Worm (Caenorhabditis elegans) whole organism, young adult: ENCODE measurements around the gene cysl-3.

Experiments used
- B0019.2 ChIP-seq: fragments of 200-800 bp; sonication (Bioruptor generic); conservative IDR thresholded peaks from 2 replicates; pipeline ENCODE4 v1.3.6; 2022; ENCODE audit warnings: missing genetic modification reagents, missing genetic modification characterization, missing compliant biosample characterization
- D2030.7 ChIP-seq: fragments of 200-800 bp; sonication (Bioruptor generic); IDR thresholded peaks from 2 replicates; pipeline ENCODE4 v1.3.6; 2022; ENCODE audit warnings: missing genetic modification reagents, missing genetic modification characterization, missing compliant biosample characterization
- F37B4.10 ChIP-seq: fragments of 200-800 bp; sonication (Bioruptor generic); IDR thresholded peaks from 2 replicates; pipeline ENCODE4 v1.3.6; 2022; ENCODE audit warnings: missing genetic modification characterization, missing compliant biosample characterization
- F39B2.1 ChIP-seq: fragments of 200-800 bp; sonication (Bioruptor generic); IDR thresholded peaks from 2 replicates; pipeline ENCODE4 v1.3.6; 2022; ENCODE audit warnings: missing genetic modification reagents, missing genetic modification characterization, missing compliant biosample characterization
- F55B11.4 ChIP-seq: sonication (generic microtip); optimal IDR thresholded peaks from 2 replicates; lab custom pipeline; 2016; ENCODE audit warnings: missing compliant biosample characterization, missing genetic modification characterization, borderline replicate concordance; ENCODE audit not compliant: insufficient read depth
- T26A5.8 ChIP-seq: sonication (generic microtip); optimal IDR thresholded peaks from 2 replicates; lab custom pipeline; 2016; ENCODE audit warnings: missing genetic modification characterization, missing compliant biosample characterization
- Y53F4B.3 ChIP-seq: fragments of 200-800 bp; sonication (Bioruptor generic); IDR thresholded peaks from 2 replicates; pipeline ENCODE4 v1.3.6; 2022; ENCODE audit warnings: missing genetic modification reagents, missing genetic modification characterization, missing compliant biosample characterization
- Y53G8AR.9 ChIP-seq: fragments of 200-800 bp; sonication (Bioruptor generic); conservative IDR thresholded peaks from 2 replicates; pipeline ENCODE4 v1.3.6; 2022; ENCODE audit warnings: missing genetic modification reagents, missing genetic modification characterization, missing compliant biosample characterization
- Y95B8A.8 ChIP-seq: fragments of 200-800 bp; sonication (Bioruptor generic); IDR thresholded peaks from 2 replicates; pipeline ENCODE4 v1.3.6; 2022; ENCODE audit warnings: missing genetic modification reagents, missing genetic modification characterization, missing compliant biosample characterization
- atf-7 ChIP-seq: sonication (generic microtip); optimal IDR thresholded peaks from 2 replicates; lab custom pipeline; 2017; ENCODE audit warnings: mild to moderate bottlenecking, missing genetic modification characterization, missing compliant biosample characterization
- cebp-2 ChIP-seq: fragments of 200-800 bp; sonication (Bioruptor generic); IDR thresholded peaks from 2 replicates; pipeline ENCODE4 v1.3.6; 2022; ENCODE audit warnings: missing genetic modification characterization, missing compliant biosample characterization
- dox-1 ChIP-seq: fragments of 200-800 bp; sonication (Bioruptor generic); IDR thresholded peaks from 2 replicates; pipeline ENCODE4 v1.3.6; 2022; ENCODE audit warnings: missing genetic modification reagents, missing genetic modification characterization, missing compliant biosample characterization
- dpff-1 ChIP-seq: sonication (generic microtip); optimal IDR thresholded peaks from 2 replicates; lab custom pipeline; 2017; ENCODE audit warnings: mild to moderate bottlenecking, missing genetic modification characterization, missing compliant biosample characterization
- dpl-1 ChIP-seq: fragments of 150-350 bp; optimal IDR thresholded peaks from 2 replicates; lab custom pipeline; 2014; ENCODE audit warnings: missing biosample characterization, missing genetic modification reagents, missing genetic modification characterization
- efl-1 ChIP-seq: fragments of 150-350 bp; optimal IDR thresholded peaks from 2 replicates; lab custom pipeline; 2014; ENCODE audit warnings: missing biosample characterization, missing genetic modification reagents, missing genetic modification characterization
- egl-44 ChIP-seq: fragments of 200-800 bp; sonication (Bioruptor generic); IDR thresholded peaks from 2 replicates; pipeline ENCODE4 v1.3.6; 2022; ENCODE audit warnings: missing genetic modification reagents, missing genetic modification characterization, missing compliant biosample characterization
- egrh-3 ChIP-seq: fragments of 200-800 bp; sonication (Bioruptor generic); IDR thresholded peaks from 2 replicates; pipeline ENCODE4 v1.3.6; 2022; ENCODE audit warnings: missing genetic modification reagents, missing genetic modification characterization, missing compliant biosample characterization
- hmg-1.2 ChIP-seq: fragments of 200-800 bp; sonication (Bioruptor generic); IDR thresholded peaks from 2 replicates; pipeline ENCODE4 v1.3.6; 2022; ENCODE audit warnings: missing genetic modification reagents, missing genetic modification characterization, missing compliant biosample characterization
- lin-26 ChIP-seq: fragments of 200-800 bp; sonication (Bioruptor generic); IDR thresholded peaks from 2 replicates; pipeline ENCODE4 v1.3.6; 2022; ENCODE audit warnings: missing genetic modification reagents, missing genetic modification characterization, missing compliant biosample characterization
- lin-35 ChIP-seq, 3 experiments: fragments of 150-350 bp in 2 of 3; sonication (generic microtip) in 1 of 3; optimal IDR thresholded peaks; 2 replicates each; lab custom pipeline; 2014 to 2018; ENCODE audit warnings: missing biosample characterization in 3 of 3, missing genetic modification characterization in 3 of 3, missing genetic modification reagents in 3 of 3
- madf-3 ChIP-seq: fragments of 200-800 bp; sonication (Bioruptor generic); IDR thresholded peaks from 2 replicates; pipeline ENCODE4 v1.3.6; 2022; ENCODE audit warnings: missing genetic modification reagents, missing genetic modification characterization, missing compliant biosample characterization
- madf-8 ChIP-seq: fragments of 200-800 bp; sonication (Bioruptor generic); conservative IDR thresholded peaks from 2 replicates; pipeline ENCODE4 v1.3.6; 2022; ENCODE audit warnings: missing genetic modification reagents, missing genetic modification characterization, missing compliant biosample characterization
- mcd-1 ChIP-seq: fragments of 200-800 bp; sonication (Bioruptor generic); IDR thresholded peaks from 2 replicates; pipeline ENCODE4 v1.3.6; 2022; ENCODE audit warnings: missing genetic modification reagents, missing genetic modification characterization, missing compliant biosample characterization
- nfya-2 ChIP-seq: fragments of 200-800 bp; sonication (Bioruptor generic); IDR thresholded peaks from 2 replicates; pipeline ENCODE4 v1.3.6; 2022; ENCODE audit warnings: missing genetic modification reagents, missing genetic modification characterization, missing compliant biosample characterization
- nhr-120 ChIP-seq: fragments of 200-800 bp; sonication (Bioruptor generic); IDR thresholded peaks from 2 replicates; pipeline ENCODE4 v1.3.6; 2022; ENCODE audit warnings: missing genetic modification characterization, missing compliant biosample characterization
- nhr-80 ChIP-seq: sonication (generic microtip); optimal IDR thresholded peaks from 2 replicates; lab custom pipeline; 2016; ENCODE audit warnings: missing genetic modification characterization, missing compliant biosample characterization
- pha-4 ChIP-seq: fragments of 150-350 bp; sonication (generic microtip); optimal IDR thresholded peaks from 2 replicates; lab custom pipeline; 2014; ENCODE audit warnings: missing biosample characterization, missing genetic modification reagents, missing genetic modification characterization
- repo-1 ChIP-seq: sonication (generic microtip); optimal IDR thresholded peaks from 2 replicates; lab custom pipeline; 2017; ENCODE audit warnings: mild to moderate bottlenecking, missing genetic modification characterization, missing compliant biosample characterization
- snpc-1.1 ChIP-seq: sonication (generic microtip); optimal IDR thresholded peaks from 2 replicates; lab custom pipeline; 2017; ENCODE audit warnings: missing genetic modification characterization, mild to moderate bottlenecking, missing compliant biosample characterization, antibody characterized with exemption, moderate library complexity, missing genotype, missing genetic modification reagents; ENCODE audit not compliant: insufficient read depth
- snpc-4 ChIP-seq, 5 experiments: fragments of 150-350 bp in 1 of 5; sonication (generic microtip) in 4 of 5; optimal IDR thresholded peaks; 2 replicates each; lab custom pipeline; 2014 to 2018; ENCODE audit warnings: missing genetic modification characterization in 5 of 5, missing biosample characterization in 3 of 5, antibody characterized with exemption in 2 of 5, mild to moderate bottlenecking in 2 of 5, missing compliant biosample characterization in 2 of 5, missing genotype in 2 of 5, moderate library complexity in 2 of 5, missing genetic modification reagents in 1 of 5
- unc-62 ChIP-seq: fragments of 150-350 bp; optimal IDR thresholded peaks from 2 replicates; lab custom pipeline; 2014; ENCODE audit warnings: missing biosample characterization, missing genetic modification reagents, missing genetic modification characterization
- zfh-2 ChIP-seq: fragments of 200-800 bp; sonication (Bioruptor generic); conservative IDR thresholded peaks from 2 replicates; pipeline ENCODE4 v1.3.6; 2022; ENCODE audit warnings: missing genetic modification reagents, missing genetic modification characterization, missing compliant biosample characterization
- ztf-18 ChIP-seq: sonication (generic microtip); optimal IDR thresholded peaks from 2 replicates; lab custom pipeline; 2016; ENCODE audit warnings: missing genotype, mild to moderate bottlenecking, missing genetic modification characterization, missing compliant biosample characterization
- ztf-26 ChIP-seq: sonication (generic microtip); optimal IDR thresholded peaks from 2 replicates; lab custom pipeline; 2017; ENCODE audit warnings: missing genetic modification characterization, missing compliant biosample characterization
- ztf-6 ChIP-seq: fragments of 200-800 bp; sonication (Bioruptor generic); IDR thresholded peaks from 2 replicates; pipeline ENCODE4 v1.3.6; 2022; ENCODE audit warnings: missing genetic modification reagents, missing genetic modification characterization, missing compliant biosample characterization

Gene cysl-3

ce11 chrV:3774653-3775052 lies 1.3 kb downstream of the cysl-3 start:
- TF ChIP-seq ztf-18, result no peak
- TF ChIP-seq F55B11.4 (tag; lab: Kevin White, UChicago), result no peak
- 0 out of 2 replicates have a peak, but pooled peaks have one; percentile 18 for TF ChIP-seq cebp-2 (GFP tag; lab: Robert Waterston, UW)
- no peak for TF ChIP-seq madf-3 (GFP tag; lab: Robert Waterston, UW)
- peak; percentile 19; the same call in 1 of the 2 replicates for TF ChIP-seq egrh-3
- TF ChIP-seq Y53F4B.3 (GFP tag; lab: Robert Waterston, UW), result no peak
- TF ChIP-seq nhr-80, result peak; percentile 47
- no peak for TF ChIP-seq atf-7 (tag; lab: Kevin White, UChicago)
- TF ChIP-seq unc-62 (GFP tag; lab: Kevin White, UChicago), result no peak
- TF ChIP-seq F39B2.1 (GFP tag; lab: Robert Waterston, UW), result no peak
- TF ChIP-seq dox-1 (GFP tag; lab: Robert Waterston, UW), result peak; percentile 20; the same call in 1 of the 2 replicates
- TF ChIP-seq zfh-2 (GFP tag; lab: Robert Waterston, UW), result peak; percentile 69
- 0 out of 2 replicates have a peak, but pooled peaks have one; percentile 10 for TF ChIP-seq egl-44 (GFP tag; lab: Robert Waterston, UW)
- no peak for TF ChIP-seq pha-4 (tag; lab: Kevin White, UChicago)
- no peak for TF ChIP-seq B0019.2
- TF ChIP-seq nhr-120 (GFP tag; lab: Robert Waterston, UW), result no peak
- no peak for TF ChIP-seq D2030.7
- TF ChIP-seq nfya-2 (GFP tag; lab: Robert Waterston, UW), result no peak
- TF ChIP-seq hmg-1.2 (GFP tag; lab: Robert Waterston, UW), result no peak

- TF ChIP-seq lin-26 (GFP tag; lab: Robert Waterston, UW), result no peak
- no peak for TF ChIP-seq efl-1 (GFP tag; lab: Kevin White, UChicago)
- no peak for TF ChIP-seq Y95B8A.8 (GFP tag; lab: Robert Waterston, UW)
- TF ChIP-seq ztf-6 (GFP tag; lab: Robert Waterston, UW), result no peak
- TF ChIP-seq zfh-2 (GFP tag; lab: Robert Waterston, UW), result peak; percentile 80
- TF ChIP-seq Y53G8AR.9 (GFP tag; lab: Robert Waterston, UW), result 0 out of 2 replicates have a peak, but pooled peaks have one; percentile 20
- no peak for TF ChIP-seq snpc-4 (GFP tag; optimal IDR thresholded peaks at IDR 0.05; lab: Kevin White, UChicago)
- TF ChIP-seq snpc-4 (tag; optimal IDR thresholded peaks at IDR 0.05; lab: Kevin White, UChicago), result no peak
- no peak for TF ChIP-seq Y53F4B.3 (GFP tag; lab: Robert Waterston, UW)
- TF ChIP-seq snpc-1.1 (tag; lab: Kevin White, UChicago), result no peak
- no peak for TF ChIP-seq madf-8 (GFP tag; lab: Robert Waterston, UW)
These were observed 2.3 kb downstream of the cysl-3 start for ce11 chrV:3773618-3774017.

ce11 chrV:3771437-3772256 lies 4.3 kb downstream of the cysl-3 start, which contains the start of the genes R08E5.1 and rips-1:
R08E5.1 (minus strand) TSS chrV:3771518.
rips-1 (plus strand) TSS chrV:3772021.
- TF ChIP-seq lin-35 (GFP tag; optimal IDR thresholded peaks at IDR 0.05; lab: Kevin White, UChicago), result no peak
- no peak for TF ChIP-seq ztf-26
- no peak for TF ChIP-seq mcd-1 (GFP tag; lab: Robert Waterston, UW)
- no peak for TF ChIP-seq repo-1 (tag; lab: Kevin White, UChicago)
- no peak for TF ChIP-seq dpff-1
- no peak for TF ChIP-seq T26A5.8 (tag; lab: Kevin White, UChicago)
- no peak for TF ChIP-seq dpl-1
- no peak for TF ChIP-seq F37B4.10 (GFP tag; lab: Robert Waterston, UW)
